Fruit fly (Drosophila melanogaster): ENCODE data around the gene LanA.

The LanA gene

DNA sequence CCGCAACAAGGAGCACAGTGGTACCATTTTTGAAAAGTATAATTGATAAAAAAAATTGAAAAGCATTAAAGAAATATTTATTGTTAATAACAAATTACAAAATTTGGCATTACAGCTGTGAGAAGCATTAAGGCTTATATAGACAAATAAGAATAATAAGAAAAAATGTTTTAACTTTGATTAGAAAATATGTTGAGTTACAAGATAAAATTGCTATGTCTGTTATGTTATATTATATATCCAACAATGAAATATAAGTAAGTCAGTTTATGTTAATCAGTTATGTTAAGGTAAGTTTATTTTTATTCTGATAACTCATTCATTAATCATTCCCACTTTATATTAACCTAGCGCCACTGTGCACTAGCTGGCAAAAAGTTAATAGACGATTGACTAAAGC is 58.0 kb downstream of the LanA start (continued):
- no peak for TF ChIP-seq esg (GFP tag; conservative IDR thresholded peaks at IDR 0.05)
- TF ChIP-seq CG1024 (GFP tag; IDR thresholded peaks at IDR 0.05): no peak
- no peak for TF ChIP-seq caup (GFP tag; optimal IDR thresholded peaks at IDR 0.05; ENCODE audit: severe bottlenecking)
- TF ChIP-seq phol (tag; optimal IDR thresholded peaks at IDR 0.05): peak; percentile 39
- TF ChIP-seq CG8765 (GFP tag; IDR thresholded peaks at IDR 0.05): no peak
- TF ChIP-seq CG12942 (GFP tag; optimal IDR thresholded peaks at IDR 0.05): no peak
- no peak for TF ChIP-seq NfI (GFP tag; optimal IDR thresholded peaks at IDR 0.05)
- TF ChIP-seq crc (GFP tag; optimal IDR thresholded peaks at IDR 0.05): no peak
- TF ChIP-seq Fer3 (tag; optimal IDR thresholded peaks at IDR 0.05): no peak
- TF ChIP-seq gro (GFP tag; optimal IDR thresholded peaks at IDR 0.05): no peak
- TF ChIP-seq Nf-YB (GFP tag; optimal IDR thresholded peaks at IDR 0.05): no peak
- TF ChIP-seq chinmo (GFP tag; IDR thresholded peaks at IDR 0.05; ENCODE audit: partially characterized antibody): no peak
- no peak for TF ChIP-seq sima (GFP tag; optimal IDR thresholded peaks at IDR 0.05)
- TF ChIP-seq MESR4 (GFP tag; optimal IDR thresholded peaks at IDR 0.05): no peak
- TF ChIP-seq CG18619 (GFP tag; optimal IDR thresholded peaks at IDR 0.05): no peak
- no peak for TF ChIP-seq Bteb2 (GFP tag; optimal IDR thresholded peaks at IDR 0.05)
- peak; percentile 71 for TF ChIP-seq CG18262 (tag; optimal IDR thresholded peaks at IDR 0.05)
- TF ChIP-seq ci (GFP tag; IDR thresholded peaks at IDR 0.05): no peak
- no peak for TF ChIP-seq CG17328 (GFP tag; IDR thresholded peaks at IDR 0.05)
- TF ChIP-seq Scr (GFP tag; IDR thresholded peaks at IDR 0.05; ENCODE audit: partially characterized antibody): no peak
- TF ChIP-seq NC2α (GFP tag; optimal IDR thresholded peaks at IDR 0.05): no peak
- TF ChIP-seq Dll (GFP tag; IDR thresholded peaks at IDR 0.05; ENCODE audit: partially characterized antibody): no peak
- TF ChIP-seq fd96Cb (tag; optimal IDR thresholded peaks at IDR 0.05): peak; percentile 1
- TF ChIP-seq ranshi (GFP tag; IDR thresholded peaks at IDR 0.05): no peak
- no peak for TF ChIP-seq Asciz (GFP tag; optimal IDR thresholded peaks at IDR 0.05)
- TF ChIP-seq CG17385 (GFP tag; optimal IDR thresholded peaks at IDR 0.05): no peak
- TF ChIP-seq CG34224 (GFP tag; IDR thresholded peaks at IDR 0.05; ENCODE audit: partially characterized antibody): no peak
- no peak for TF ChIP-seq CG7928 (GFP tag; optimal IDR thresholded peaks at IDR 0.05)
- TF ChIP-seq pita (GFP tag; optimal IDR thresholded peaks at IDR 0.05): no peak
- TF ChIP-seq CG2889 (GFP tag; IDR thresholded peaks at IDR 0.05): no peak
- no peak for TF ChIP-seq D (optimal IDR thresholded peaks at IDR 0.05)
- TF ChIP-seq D (GFP tag; optimal IDR thresholded peaks at IDR 0.05): peak; percentile 0
- no peak for TF ChIP-seq CG18764 (GFP tag; optimal IDR thresholded peaks at IDR 0.05)
- TF ChIP-seq maf-S (GFP tag; optimal IDR thresholded peaks at IDR 0.05): no peak
- TF ChIP-seq org-1 (GFP tag; optimal IDR thresholded peaks at IDR 0.05): no peak
- TF ChIP-seq Deaf1 (tag; optimal IDR thresholded peaks at IDR 0.05): peak; percentile 1
- peak; percentile 9 for TF ChIP-seq CG8388 (GFP tag; optimal IDR thresholded peaks at IDR 0.05)
- TF ChIP-seq nom (GFP tag; optimal IDR thresholded peaks at IDR 0.05): no peak
- TF ChIP-seq CG7372 (GFP tag; IDR thresholded peaks at IDR 0.05): no peak
- TF ChIP-seq CG9876 (GFP tag; optimal IDR thresholded peaks at IDR 0.05): no peak
- no peak for TF ChIP-seq Vsx1 (GFP tag; optimal IDR thresholded peaks at IDR 0.05)
- TF ChIP-seq bowl (GFP tag; IDR thresholded peaks at IDR 0.05): no peak
- TF ChIP-seq NFAT (GFP tag; IDR thresholded peaks at IDR 0.05): no peak
- TF ChIP-seq CG10431 (GFP tag; optimal IDR thresholded peaks at IDR 0.05): no peak
- no peak for TF ChIP-seq CG7963 (GFP tag; IDR thresholded peaks at IDR 0.05; ENCODE audit: partially characterized antibody)
- TF ChIP-seq scrt (GFP tag; optimal IDR thresholded peaks at IDR 0.05): no peak
- no peak for TF ChIP-seq dpn (GFP tag; optimal IDR thresholded peaks at IDR 0.05)
- no peak for TF ChIP-seq CG42726 (GFP tag; IDR thresholded peaks at IDR 0.05; ENCODE audit: partially characterized antibody)
- TF ChIP-seq CG9797 (GFP tag; optimal IDR thresholded peaks at IDR 0.05): no peak
- TF ChIP-seq CG6791 (GFP tag; IDR thresholded peaks at IDR 0.05; ENCODE audit: partially characterized antibody): no peak
- no peak for TF ChIP-seq gcm (GFP tag; optimal IDR thresholded peaks at IDR 0.05)
